Worm (Caenorhabditis elegans): ENCODE results near the gene fbxa-52.
A peak's percentile ranks its signal among the peaks of the same experiment; 100 is the strongest.
"Not testable (repeated sequence)": the region's sequence is repeated elsewhere in the genome, so short reads cannot be mapped to it uniquely, and the experiment has no call there.

Gene fbxa-52

ce11 chrX:1698476-1698875 is 14.0 kb downstream of the fbxa-52 start:
- TF ChIP-seq D2030.7 (GFP tag; IDR thresholded peaks at IDR 0.05) (peak; percentile 36; the same call in 1 of the 2 replicates), B0261.1 (tag; optimal IDR thresholded peaks at IDR 0.05) (peak; percentile 51), tbp1 (GFP tag; optimal IDR thresholded peaks at IDR 0.05) (peak; percentile 80), ets-4 (GFP tag; optimal IDR thresholded peaks at IDR 0.05) (no peak), ceh-91 (GFP tag; IDR thresholded peaks at IDR 0.05) (0 out of 2 replicates have a peak, but pooled peaks have one; percentile 28), zfh-2 (GFP tag; conservative IDR thresholded peaks at IDR 0.05) (peak; percentile 33; the same call in 1 of the 2 replicates), ceh-58 (GFP tag; IDR thresholded peaks at IDR 0.05) (no peak), rpc-1 (optimal IDR thresholded peaks at IDR 0.05) (peak; percentile 19), rpc-1 (tag; optimal IDR thresholded peaks at IDR 0.05) (peak; percentile 73), him-1 (tag; optimal IDR thresholded peaks at IDR 0.05) (peak; percentile 64)

ce11 chrX:1696879-1697278 is 15.6 kb downstream of the fbxa-52 start, which contains the start of gene C36C9.4:
Gene C36C9.4 (minus strand): TSS chrX:1696979.
- not testable (repeated sequence) for TF ChIP-seq aptf-3 (GFP tag; IDR thresholded peaks at IDR 0.05); F39B2.1 (GFP tag; IDR thresholded peaks at IDR 0.05); F57C9.4 (tag; optimal IDR thresholded peaks at IDR 0.05)

ce11 chrX:1690894-1691293 is 21.5 kb downstream of the fbxa-52 start, which contains the start of gene C36C9.6:
Gene C36C9.6 (minus strand): TSS chrX:1690994.
- not testable (repeated sequence) for TF ChIP-seq lin-26 (GFP tag; IDR thresholded peaks at IDR 0.05); nfya-1 (tag; optimal IDR thresholded peaks at IDR 0.05; ENCODE audit: borderline replicate concordance, insufficient read depth); akir-1 (GFP tag; optimal IDR thresholded peaks at IDR 0.05)

- TF ChIP-seq Y53G8AR.9 (GFP tag; conservative IDR thresholded peaks at IDR 0.05); madf-8 (GFP tag; conservative IDR thresholded peaks at IDR 0.05); ztf-22 (GFP tag; optimal IDR thresholded peaks at IDR 0.05): not testable (repeated sequence)
These were observed 22.4 kb downstream of the fbxa-52 start, which contains the start of gene C36C9.12 for ce11 chrX:1689996-1690395. Gene C36C9.12 (minus strand): TSS chrX:1690096.

- TF ChIP-seq K11D2.4 (GFP tag; IDR thresholded peaks at IDR 0.05); lir-1 (GFP tag; conservative IDR thresholded peaks at IDR 0.05); nfyb-1 (GFP tag; IDR thresholded peaks at IDR 0.05): not testable (repeated sequence)
These were observed 25.4 kb downstream of the fbxa-52 start, which contains the start of gene C36C9.11 for ce11 chrX:1687079-1687478. Gene C36C9.11 (plus strand): TSS chrX:1687379.

ce11 chrX:1682558-1682957 is 29.9 kb downstream of the fbxa-52 start, which contains the start of gene meg-4:
Gene meg-4 (plus strand): TSS chrX:1682954.
- TF ChIP-seq pbrm-1 (GFP tag; IDR thresholded peaks at IDR 0.05): no peak
- peak; percentile 62 for TF ChIP-seq hmg-1.2 (GFP tag; IDR thresholded peaks at IDR 0.05)
- TF ChIP-seq madf-6 (GFP tag; IDR thresholded peaks at IDR 0.05): 0 out of 2 replicates have a peak, but pooled peaks have one; percentile 29

ce11 chrX:1681482-1681881 is 31.0 kb downstream of the fbxa-52 start:
- peak; percentile 44; the same call in 1 of the 2 replicates for TF ChIP-seq egrh-3 (GFP tag; IDR thresholded peaks at IDR 0.05)
- TF ChIP-seq nfyb-1 (GFP tag; IDR thresholded peaks at IDR 0.05): 0 out of 2 replicates have a peak, but pooled peaks have one; percentile 15
- not testable (repeated sequence) for TF ChIP-seq rpc-1 (optimal IDR thresholded peaks at IDR 0.05)
- TF ChIP-seq rpc-1 (tag; optimal IDR thresholded peaks at IDR 0.05): peak; percentile 15
- TF ChIP-seq nhr-120 (GFP tag; IDR thresholded peaks at IDR 0.05): 0 out of 2 replicates have a peak, but pooled peaks have one; percentile 56
